Fruit fly (Drosophila melanogaster) whole organism, embryonic: ENCODE data around the gene mRpS18B.

Source experiments
- Bteb2 ChIP-seq: fragments of 200-800 bp; sonication (Bioruptor generic); optimal IDR thresholded peaks from 2 replicates; lab custom pipeline; 2016; ENCODE audit warnings: missing biosample characterization, missing genetic modification characterization
- CG10147 ChIP-seq: fragments of 200-800 bp; sonication (Bioruptor generic); optimal IDR thresholded peaks from 2 replicates; lab custom pipeline; 2019; ENCODE audit warnings: missing biosample characterization, mild to moderate bottlenecking, missing genetic modification characterization, moderate library complexity
- CG10267 ChIP-seq: fragments of 200-800 bp; sonication (Bioruptor generic); optimal IDR thresholded peaks from 2 replicates; lab custom pipeline; 2018; ENCODE audit warnings: missing biosample characterization, mild to moderate bottlenecking, missing genetic modification characterization, moderate library complexity
- CG11560 ChIP-seq: fragments of 200-800 bp; sonication (Bioruptor generic); IDR thresholded peaks from 3 replicates; pipeline ENCODE4 v1.3.6; 2022; ENCODE audit warnings: missing biosample characterization, missing genetic modification characterization
- CG14710 ChIP-seq: fragments of 200-800 bp; sonication (Bioruptor generic); optimal IDR thresholded peaks from 3 replicates; lab custom pipeline; 2019; ENCODE audit warnings: missing biosample characterization, mild to moderate bottlenecking, missing genetic modification characterization, moderate library complexity
- CG15479 ChIP-seq: fragments of 200-800 bp; sonication (Bioruptor generic); optimal IDR thresholded peaks from 3 replicates; lab custom pipeline; 2019; ENCODE audit warnings: missing biosample characterization, mild to moderate bottlenecking, missing genetic modification characterization, moderate library complexity
- CG1602 ChIP-seq: fragments of 200-800 bp; sonication (Bioruptor generic); optimal IDR thresholded peaks from 3 replicates; lab custom pipeline; 2016; ENCODE audit warnings: missing biosample characterization, missing genetic modification characterization
- CG1603 ChIP-seq: fragments of 200-800 bp; sonication (Bioruptor generic); optimal IDR thresholded peaks from 2 replicates; lab custom pipeline; 2019; ENCODE audit warnings: missing biosample characterization, mild to moderate bottlenecking, missing genetic modification characterization, moderate library complexity
- CG17328 ChIP-seq: fragments of 200-800 bp; sonication (Bioruptor generic); IDR thresholded peaks from 2 replicates; pipeline ENCODE4 v1.3.6; 2022; ENCODE audit warnings: missing biosample characterization, missing genetic modification characterization
- CG3281 ChIP-seq: fragments of 200-800 bp; sonication (Bioruptor generic); optimal IDR thresholded peaks from 3 replicates; lab custom pipeline; 2017; ENCODE audit warnings: missing biosample characterization, mild to moderate bottlenecking, missing genetic modification characterization
- CG33557 ChIP-seq: fragments of 200-800 bp; sonication (Bioruptor generic); optimal IDR thresholded peaks from 2 replicates; lab custom pipeline; 2019; ENCODE audit warnings: missing biosample characterization, mild to moderate bottlenecking, missing genetic modification characterization, moderate library complexity
- CG34422 ChIP-seq: fragments of 200-800 bp; sonication (Bioruptor generic); IDR thresholded peaks from 3 replicates; pipeline ENCODE4 v1.3.6; 2022; ENCODE audit warnings: missing biosample characterization, missing genetic modification characterization
- CG42726 ChIP-seq: fragments of 200-800 bp; sonication (Bioruptor generic); IDR thresholded peaks from 2 replicates; pipeline ENCODE4 v1.3.6; 2022; ENCODE audit warnings: missing biosample characterization, missing genetic modification characterization; ENCODE audit not compliant: partially characterized antibody
- CG4424 ChIP-seq: fragments of 200-800 bp; sonication (Bioruptor generic); optimal IDR thresholded peaks from 3 replicates; lab custom pipeline; 2016; ENCODE audit warnings: missing biosample characterization, missing genetic modification characterization
- CG7745 ChIP-seq: fragments of 200-800 bp; sonication (Bioruptor generic); optimal IDR thresholded peaks from 2 replicates; lab custom pipeline; 2018; ENCODE audit warnings: missing biosample characterization, mild to moderate bottlenecking, missing genetic modification characterization, moderate library complexity
- CG8281 ChIP-seq: fragments of 200-800 bp; sonication (Bioruptor generic); optimal IDR thresholded peaks from 2 replicates; lab custom pipeline; 2018; ENCODE audit warnings: missing biosample characterization, mild to moderate bottlenecking, missing genetic modification characterization, moderate library complexity
- CG9797 ChIP-seq: fragments of 200-800 bp; sonication (Bioruptor generic); optimal IDR thresholded peaks from 3 replicates; lab custom pipeline; 2018; ENCODE audit warnings: missing biosample characterization, mild to moderate bottlenecking, missing genetic modification characterization
- CHES-1-like ChIP-seq: fragments of 200-800 bp; sonication (Bioruptor generic); optimal IDR thresholded peaks from 2 replicates; lab custom pipeline; 2016; ENCODE audit warnings: missing biosample characterization, missing genetic modification characterization
- CTCF ChIP-seq: fragments of 200-800 bp; sonication (Bioruptor generic); optimal IDR thresholded peaks from 2 replicates; lab custom pipeline; 2017; ENCODE audit warnings: missing biosample characterization, mild to moderate bottlenecking, missing genetic modification characterization, moderate library complexity
- CkIIα-i1 ChIP-seq: fragments of 200-800 bp; sonication (Bioruptor generic); IDR thresholded peaks from 2 replicates; pipeline ENCODE4 v1.3.6; 2022; ENCODE audit warnings: missing biosample characterization, missing genetic modification characterization
- Doc3 ChIP-seq: fragments of 200-800 bp; sonication (Bioruptor generic); IDR thresholded peaks from 3 replicates; pipeline ENCODE4 v1.3.6; 2022; ENCODE audit warnings: missing biosample characterization, missing genetic modification characterization; ENCODE audit not compliant: partially characterized antibody
- Dp ChIP-seq: fragments of 200-800 bp; sonication (Bioruptor generic); optimal IDR thresholded peaks from 2 replicates; lab custom pipeline; 2018; ENCODE audit warnings: missing biosample characterization, mild to moderate bottlenecking, missing genetic modification characterization, moderate library complexity
- Dref ChIP-seq: fragments of 200-800 bp; sonication (Bioruptor generic); IDR thresholded peaks from 2 replicates; pipeline ENCODE4 v1.3.6; 2022; ENCODE audit warnings: missing biosample characterization, missing genetic modification characterization
- HmgD ChIP-seq: fragments of 200-800 bp; sonication (Bioruptor generic); optimal IDR thresholded peaks from 3 replicates; lab custom pipeline; 2016; ENCODE audit warnings: missing biosample characterization, missing genetic modification characterization
- Myb ChIP-seq: fragments of 200-800 bp; sonication (Bioruptor generic); optimal IDR thresholded peaks from 2 replicates; lab custom pipeline; 2016; ENCODE audit warnings: missing biosample characterization, missing genetic modification characterization
- Optix ChIP-seq: fragments of 200-800 bp; sonication (Bioruptor generic); IDR thresholded peaks from 3 replicates; pipeline ENCODE4 v1.3.6; 2022; ENCODE audit warnings: missing biosample characterization, missing genetic modification characterization
- Sox100B ChIP-seq: fragments of 200-800 bp; sonication (Bioruptor generic); optimal IDR thresholded peaks from 3 replicates; lab custom pipeline; 2018; ENCODE audit warnings: missing biosample characterization, mild to moderate bottlenecking, missing genetic modification characterization
- Sox102F ChIP-seq: fragments of 200-800 bp; sonication (Bioruptor generic); optimal IDR thresholded peaks from 2 replicates; lab custom pipeline; 2018; ENCODE audit warnings: missing biosample characterization, mild to moderate bottlenecking, missing genetic modification characterization, moderate library complexity
- Sry-β ChIP-seq: fragments of 200-800 bp; sonication (Bioruptor generic); optimal IDR thresholded peaks from 2 replicates; lab custom pipeline; 2018; ENCODE audit warnings: missing biosample characterization, mild to moderate bottlenecking, missing genetic modification characterization, moderate library complexity
- Sry-δ ChIP-seq: fragments of 200-800 bp; sonication (Bioruptor generic); optimal IDR thresholded peaks from 2 replicates; lab custom pipeline; 2016; ENCODE audit warnings: missing biosample characterization, missing genetic modification characterization
- Ssrp ChIP-seq: fragments of 200-800 bp; sonication (Bioruptor generic); optimal IDR thresholded peaks from 2 replicates; lab custom pipeline; 2018; ENCODE audit warnings: missing biosample characterization, mild to moderate bottlenecking, missing genetic modification characterization, moderate library complexity
- Taf1 ChIP-seq: fragments of 200-800 bp; sonication (Bioruptor generic); IDR thresholded peaks from 2 replicates; pipeline ENCODE4 v1.3.6; 2022; ENCODE audit warnings: missing biosample characterization, missing genetic modification characterization
- emc ChIP-seq: fragments of 200-800 bp; sonication (Bioruptor generic); optimal IDR thresholded peaks from 2 replicates; lab custom pipeline; 2016; ENCODE audit warnings: missing biosample characterization, missing genetic modification characterization
- ems ChIP-seq: fragments of 200-800 bp; sonication (Bioruptor generic); optimal IDR thresholded peaks from 3 replicates; lab custom pipeline; 2016; ENCODE audit warnings: missing biosample characterization, missing genetic modification characterization
- esg ChIP-seq: fragments of 200-800 bp; sonication (Bioruptor generic); conservative IDR thresholded peaks from 2 replicates; pipeline ENCODE4 v1.3.6; 2022; ENCODE audit warnings: missing biosample characterization, missing genetic modification characterization
- ewg ChIP-seq: fragments of 200-800 bp; sonication (Bioruptor generic); optimal IDR thresholded peaks from 3 replicates; lab custom pipeline; 2017; ENCODE audit warnings: mild to moderate bottlenecking, missing biosample characterization, missing genetic modification reagents, missing genetic modification characterization
- fd64A ChIP-seq: fragments of 200-800 bp; sonication (Bioruptor generic); optimal IDR thresholded peaks from 3 replicates; lab custom pipeline; 2018; ENCODE audit warnings: missing biosample characterization, mild to moderate bottlenecking, missing genetic modification characterization
- gem ChIP-seq: fragments of 200-800 bp; sonication (Bioruptor generic); optimal IDR thresholded peaks from 2 replicates; lab custom pipeline; 2019; ENCODE audit warnings: missing biosample characterization, mild to moderate bottlenecking, missing genetic modification characterization, moderate library complexity
- grn ChIP-seq: fragments of 200-800 bp; sonication (Bioruptor generic); optimal IDR thresholded peaks from 3 replicates; lab custom pipeline; 2017; ENCODE audit warnings: missing biosample characterization, missing genetic modification characterization
- hkb ChIP-seq, 2 experiments: fragments of 200-800 bp in 1 of 2; fragments of >200 bp in 1 of 2; sonication (Bioruptor generic) in 1 of 2; IDR thresholded peaks in 1 of 2; optimal IDR thresholded peaks in 1 of 2; 2 replicates each; pipeline versions ENCODE4 v1.3.6 to Lab custom; 2017 to 2022; ENCODE audit warnings: missing biosample characterization in 1 of 2, missing genetic modification characterization in 1 of 2
- inv ChIP-seq: fragments of 200-800 bp; sonication (Bioruptor generic); IDR thresholded peaks from 2 replicates; pipeline ENCODE4 v1.3.6; 2022; ENCODE audit warnings: missing biosample characterization, missing genetic modification characterization; ENCODE audit not compliant: partially characterized antibody
- lmd ChIP-seq: fragments of 200-800 bp; sonication (Bioruptor generic); IDR thresholded peaks from 2 replicates; pipeline ENCODE4 v1.3.6; 2022; ENCODE audit warnings: missing biosample characterization, missing genetic modification characterization
- mirr ChIP-seq: fragments of 200-800 bp; sonication (Bioruptor generic); optimal IDR thresholded peaks from 3 replicates; lab custom pipeline; 2018; ENCODE audit warnings: missing biosample characterization, mild to moderate bottlenecking, missing genetic modification characterization
- nerfin-1 ChIP-seq: fragments of 200-800 bp; sonication (Bioruptor generic); optimal IDR thresholded peaks from 3 replicates; lab custom pipeline; 2019; ENCODE audit warnings: missing biosample characterization, mild to moderate bottlenecking, missing genetic modification characterization, moderate library complexity
- nom ChIP-seq: fragments of 200-800 bp; sonication (Bioruptor generic); optimal IDR thresholded peaks from 2 replicates; lab custom pipeline; 2017; ENCODE audit warnings: missing biosample characterization, missing genetic modification characterization, mild to moderate bottlenecking, moderate library complexity, missing genetic modification reagents
- org-1 ChIP-seq: fragments of 200-800 bp; sonication (Bioruptor generic); optimal IDR thresholded peaks from 2 replicates; lab custom pipeline; 2017; ENCODE audit warnings: missing biosample characterization, missing genetic modification characterization
- shn ChIP-seq: fragments of 200-800 bp; sonication (Bioruptor generic); optimal IDR thresholded peaks from 3 replicates; lab custom pipeline; 2016; ENCODE audit warnings: missing biosample characterization, missing genetic modification characterization
- trem ChIP-seq: fragments of 200-800 bp; optimal IDR thresholded peaks from 3 replicates; lab custom pipeline; 2019; ENCODE audit warnings: missing biosample characterization, mild to moderate bottlenecking, missing genetic modification characterization, moderate library complexity
- tx ChIP-seq: fragments of 200-800 bp; sonication (Bioruptor generic); optimal IDR thresholded peaks from 2 replicates; lab custom pipeline; 2016; ENCODE audit warnings: missing biosample characterization, missing genetic modification characterization
- unpg ChIP-seq: fragments of 200-800 bp; sonication (Bioruptor generic); optimal IDR thresholded peaks from 3 replicates; lab custom pipeline; 2018; ENCODE audit warnings: missing biosample characterization, mild to moderate bottlenecking, missing genetic modification characterization, moderate library complexity
- zfh2 ChIP-seq: fragments of 200-800 bp; sonication (Bioruptor generic); optimal IDR thresholded peaks from 2 replicates; lab custom pipeline; 2016; ENCODE audit warnings: missing biosample characterization, missing genetic modification characterization

mRpS18B gene

DNA sequence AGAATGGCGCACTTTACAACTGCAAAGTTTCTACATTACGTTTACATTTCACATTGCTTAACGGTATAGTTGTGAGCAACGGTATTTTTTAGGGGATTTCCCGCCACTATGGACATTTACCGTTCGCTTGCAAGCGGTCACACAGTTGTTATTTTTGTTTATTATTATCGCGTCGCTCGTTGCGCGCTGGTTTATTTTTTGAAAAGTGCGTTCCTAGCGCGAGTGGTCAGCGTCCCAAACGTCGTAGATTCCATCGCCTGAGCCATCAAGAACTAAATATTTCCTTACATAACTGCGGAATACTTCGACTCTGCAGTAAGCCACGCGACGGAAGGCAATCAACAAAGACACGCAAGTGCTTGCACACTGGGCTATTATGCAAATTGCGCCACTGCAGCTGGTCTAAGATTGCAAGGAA lies 30.8 kb downstream of the mRpS18B start, which contains the start of gene bwa (continued):
- TF ChIP-seq CG8281 (tag; lab: Kevin White, UChicago), result no peak
- TF ChIP-seq CTCF (GFP tag; lab: Kevin White, UChicago), result peak; percentile 75
- no peak for TF ChIP-seq hkb (optimal IDR thresholded peaks at IDR 0.05; lab: Kevin White, UChicago)
- TF ChIP-seq hkb (GFP tag; IDR thresholded peaks at IDR 0.05; lab: Robert Waterston, UW), result peak; percentile 29; the same call in 1 of the 2 replicates
- no peak for TF ChIP-seq CG4424 (GFP tag; lab: Kevin White, UChicago)
- peak; percentile 88 for TF ChIP-seq CG9797
- TF ChIP-seq inv, result no peak
- TF ChIP-seq CkIIα-i1 (GFP tag; lab: Robert Waterston, UW), result no peak
- TF ChIP-seq Myb (GFP tag; lab: Kevin White, UChicago), result peak; percentile 64
- no peak for TF ChIP-seq CG33557 (GFP tag; lab: Kevin White, UChicago)
- no peak for TF ChIP-seq unpg
- peak; percentile 24; the same call in 1 of the 2 replicates for TF ChIP-seq CG17328 (GFP tag; lab: Robert Waterston, UW)
- no peak for TF ChIP-seq fd64A (GFP tag; lab: Kevin White, UChicago)
- TF ChIP-seq Sry-δ (GFP tag; lab: Kevin White, UChicago), result peak; percentile 27
- peak; percentile 60 for TF ChIP-seq CG1603 (tag; lab: Kevin White, UChicago)
- no peak for TF ChIP-seq gem
- TF ChIP-seq Optix, result no peak
- no peak for TF ChIP-seq esg
- no peak for TF ChIP-seq CG11560 (tag; lab: Robert Waterston, UW)
- TF ChIP-seq CG1602, result no peak
- TF ChIP-seq HmgD (GFP tag; lab: Kevin White, UChicago), result peak; percentile 46
- no peak for TF ChIP-seq ewg
- 0 out of 2 replicates have a peak, but pooled peaks have one; percentile 53 for TF ChIP-seq CG42726 (GFP tag; lab: Robert Waterston, UW)
- peak; percentile 31 for TF ChIP-seq CG10267 (tag; lab: Kevin White, UChicago)
- no peak for TF ChIP-seq org-1 (GFP tag; lab: Kevin White, UChicago)
- no peak for TF ChIP-seq emc (GFP tag; lab: Kevin White, UChicago)
- peak; percentile 53; the same call in 1 of the 3 replicates for TF ChIP-seq CG34422 (GFP tag; lab: Robert Waterston, UW)
- TF ChIP-seq Sox102F (GFP tag; lab: Kevin White, UChicago), result no peak
- no peak for TF ChIP-seq CG10147
- TF ChIP-seq nerfin-1 (tag; lab: Kevin White, UChicago), result peak; percentile 51
- TF ChIP-seq grn, result no peak
- no peak for TF ChIP-seq ems
- no peak for TF ChIP-seq Sry-β (GFP tag; lab: Kevin White, UChicago)
- no peak for TF ChIP-seq trem (tag; lab: Kevin White, UChicago)
- no peak for TF ChIP-seq shn (GFP tag; lab: Kevin White, UChicago)
- TF ChIP-seq Ssrp (tag; lab: Kevin White, UChicago), result no peak
- TF ChIP-seq Taf1 (GFP tag; lab: Robert Waterston, UW), result no peak
- TF ChIP-seq zfh2 (GFP tag; lab: Kevin White, UChicago), result no peak
- TF ChIP-seq CG7745 (tag; lab: Kevin White, UChicago), result no peak
- peak; percentile 25 for TF ChIP-seq nom (GFP tag; lab: Kevin White, UChicago)
- peak; percentile 83 for TF ChIP-seq Dp (GFP tag; lab: Kevin White, UChicago)
- peak; percentile 6 for TF ChIP-seq CHES-1-like (GFP tag; lab: Kevin White, UChicago)
- peak; percentile 28 for TF ChIP-seq CG14710 (tag; lab: Kevin White, UChicago)
- TF ChIP-seq tx (GFP tag; lab: Kevin White, UChicago), result no peak
- no peak for TF ChIP-seq Sox100B (GFP tag; lab: Kevin White, UChicago)
- TF ChIP-seq CG3281 (GFP tag; lab: Kevin White, UChicago), result peak; percentile 10
- TF ChIP-seq Dref (GFP tag; lab: Robert Waterston, UW), result peak; percentile 54
- TF ChIP-seq mirr (GFP tag; lab: Kevin White, UChicago), result peak; percentile 26
- TF ChIP-seq Bteb2 (GFP tag; lab: Kevin White, UChicago), result no peak
- TF ChIP-seq Doc3 (GFP tag; lab: Robert Waterston, UW), result 0 out of 3 replicates have a peak, but pooled peaks have one; percentile 22
- peak; percentile 73 for TF ChIP-seq CG15479 (GFP tag; lab: Kevin White, UChicago)
- TF ChIP-seq lmd (GFP tag; lab: Robert Waterston, UW), result no peak
